Fruit fly (Drosophila melanogaster) whole organism, embryonic: ENCODE data around the gene Iru.
A peak's percentile ranks its signal among the peaks of the same experiment; 100 is the strongest.

ENCODE experiments used
- Atf-2 ChIP-seq: fragments of 200-800 bp; sonication (Bioruptor generic); optimal IDR thresholded peaks from 2 replicates; lab custom pipeline; 2016; ENCODE audit warnings: missing biosample characterization, missing genetic modification characterization
- Awh ChIP-seq: fragments of 200-800 bp; sonication (Bioruptor generic); IDR thresholded peaks from 2 replicates; pipeline ENCODE4, ENCODE4 v1.3.6; 2022; ENCODE audit warnings: missing biosample characterization, missing genetic modification characterization
- CG10274 ChIP-seq: fragments of 200-800 bp; sonication (Bioruptor generic); optimal IDR thresholded peaks from 3 replicates; lab custom pipeline; 2017; ENCODE audit warnings: missing biosample characterization, mild to moderate bottlenecking, missing genetic modification characterization
- CG10462 ChIP-seq: fragments of 200-800 bp; sonication (Bioruptor generic); optimal IDR thresholded peaks from 2 replicates; lab custom pipeline; 2016; ENCODE audit warnings: missing biosample characterization, missing genetic modification characterization
- CG11085 ChIP-seq: fragments of 200-800 bp; sonication (Bioruptor generic); IDR thresholded peaks from 2 replicates; pipeline ENCODE4 v1.3.6; 2022; ENCODE audit warnings: missing biosample characterization, missing genetic modification characterization
- CG11504 ChIP-seq: fragments of 200-800 bp; sonication (Bioruptor generic); optimal IDR thresholded peaks from 3 replicates; lab custom pipeline; 2019; ENCODE audit warnings: missing biosample characterization, mild to moderate bottlenecking, missing genetic modification characterization, moderate library complexity
- CG12299 ChIP-seq: fragments of 200-800 bp; sonication (Bioruptor generic); optimal IDR thresholded peaks from 2 replicates; lab custom pipeline; 2018; ENCODE audit warnings: missing biosample characterization, mild to moderate bottlenecking, missing genetic modification characterization
- CG1233 ChIP-seq: fragments of 200-800 bp; sonication (Bioruptor generic); optimal IDR thresholded peaks from 4 replicates; lab custom pipeline; 2018; ENCODE audit warnings: missing biosample characterization, mild to moderate bottlenecking, missing genetic modification characterization
- CG12659 ChIP-seq: fragments of 200-800 bp; sonication (Bioruptor generic); optimal IDR thresholded peaks from 3 replicates; lab custom pipeline; 2017; ENCODE audit warnings: mild to moderate bottlenecking, missing biosample characterization, missing genetic modification reagents, missing genetic modification characterization
- CG1529 ChIP-seq: fragments of 200-800 bp; sonication (Bioruptor generic); optimal IDR thresholded peaks from 3 replicates; lab custom pipeline; 2018; ENCODE audit warnings: missing biosample characterization, missing genetic modification characterization
- CG17359 ChIP-seq: fragments of 200-800 bp; sonication (Bioruptor generic); optimal IDR thresholded peaks from 3 replicates; lab custom pipeline; 2018; ENCODE audit warnings: missing biosample characterization, mild to moderate bottlenecking, missing genetic modification characterization, moderate library complexity
- CG18011 ChIP-seq: fragments of 200-800 bp; sonication (Bioruptor generic); optimal IDR thresholded peaks from 2 replicates; lab custom pipeline; 2017; ENCODE audit warnings: missing biosample characterization, missing genetic modification characterization, mild to moderate bottlenecking, moderate library complexity, missing genotype
- CG2678 ChIP-seq: fragments of 200-800 bp; sonication (Bioruptor generic); optimal IDR thresholded peaks from 3 replicates; lab custom pipeline; 2019; ENCODE audit warnings: missing biosample characterization, mild to moderate bottlenecking, missing genetic modification characterization, moderate library complexity
- CG31388 ChIP-seq: fragments of 200-800 bp; sonication (Bioruptor generic); optimal IDR thresholded peaks from 2 replicates; lab custom pipeline; 2016; ENCODE audit warnings: missing biosample characterization, missing genetic modification characterization
- CG34422 ChIP-seq: fragments of 200-800 bp; sonication (Bioruptor generic); IDR thresholded peaks from 3 replicates; pipeline ENCODE4 v1.3.6; 2022; ENCODE audit warnings: missing biosample characterization, missing genetic modification characterization
- CG3995 ChIP-seq: fragments of 200-800 bp; sonication (Bioruptor generic); optimal IDR thresholded peaks from 3 replicates; lab custom pipeline; 2016; ENCODE audit warnings: missing biosample characterization, missing genetic modification characterization
- CG4820 ChIP-seq: fragments of 200-800 bp; sonication (Bioruptor generic); optimal IDR thresholded peaks from 3 replicates; lab custom pipeline; 2016; ENCODE audit warnings: missing biosample characterization, missing genetic modification characterization
- CG5245 ChIP-seq: fragments of 200-800 bp; sonication (Bioruptor generic); optimal IDR thresholded peaks from 3 replicates; lab custom pipeline; 2016; ENCODE audit warnings: missing biosample characterization, missing genetic modification characterization
- CG5953 ChIP-seq: fragments of 200-800 bp; sonication (Bioruptor generic); IDR thresholded peaks from 2 replicates; pipeline ENCODE4 v1.3.6; 2022; ENCODE audit warnings: missing biosample characterization, missing genetic modification characterization
- CG6254 ChIP-seq: fragments of 200-800 bp; sonication (Bioruptor generic); optimal IDR thresholded peaks from 3 replicates; lab custom pipeline; 2017; ENCODE audit warnings: mild to moderate bottlenecking, missing biosample characterization, missing genetic modification reagents, missing genetic modification characterization
- CG6683 ChIP-seq: fragments of 200-800 bp; sonication (Bioruptor generic); optimal IDR thresholded peaks from 2 replicates; lab custom pipeline; 2017; ENCODE audit warnings: missing biosample characterization, mild to moderate bottlenecking, missing genetic modification characterization, missing genetic modification reagents
- CG6813 ChIP-seq: fragments of 200-800 bp; sonication (Bioruptor generic); optimal IDR thresholded peaks from 2 replicates; lab custom pipeline; 2017; ENCODE audit warnings: missing biosample characterization, missing genetic modification characterization, mild to moderate bottlenecking, moderate library complexity, missing genetic modification reagents
- CG6854 ChIP-seq: fragments of 200-800 bp; sonication (Bioruptor generic); optimal IDR thresholded peaks from 3 replicates; lab custom pipeline; 2017; ENCODE audit warnings: missing biosample characterization, mild to moderate bottlenecking, missing genetic modification characterization
- CG8359 ChIP-seq: fragments of 200-800 bp; sonication (Bioruptor generic); optimal IDR thresholded peaks from 2 replicates; lab custom pipeline; 2017; ENCODE audit warnings: missing biosample characterization, mild to moderate bottlenecking, missing genetic modification characterization, borderline replicate concordance
- Dip2 ChIP-seq: fragments of 200-800 bp; sonication (Bioruptor generic); IDR thresholded peaks from 2 replicates; pipeline ENCODE4 v1.3.6; 2022; ENCODE audit warnings: missing biosample characterization, missing genetic modification characterization
- Dp ChIP-seq: fragments of 200-800 bp; sonication (Bioruptor generic); optimal IDR thresholded peaks from 2 replicates; lab custom pipeline; 2018; ENCODE audit warnings: missing biosample characterization, mild to moderate bottlenecking, missing genetic modification characterization, moderate library complexity
- E2f1 ChIP-seq: fragments of 200-800 bp; sonication (Bioruptor generic); IDR thresholded peaks from 2 replicates; pipeline ENCODE4 v1.3.6; 2022; ENCODE audit warnings: missing biosample characterization, missing genetic modification characterization
- Jarid2 ChIP-seq: fragments of 200-800 bp; sonication (Bioruptor generic); optimal IDR thresholded peaks from 3 replicates; lab custom pipeline; 2017; ENCODE audit warnings: mild to moderate bottlenecking, missing biosample characterization, missing genetic modification reagents, missing genetic modification characterization
- Lim3 ChIP-seq: fragments of 200-800 bp; sonication (Bioruptor generic); IDR thresholded peaks from 2 replicates; pipeline ENCODE4 v1.3.6; 2022; ENCODE audit warnings: missing biosample characterization, missing genetic modification characterization
- Med ChIP-seq: fragments of 200-800 bp; sonication (Bioruptor generic); peaks from one replicate; lab custom pipeline; 2016; ENCODE audit warnings: missing biosample characterization, missing genetic modification characterization, mild to moderate bottlenecking, inconsistent platforms, moderate library complexity
- Mrtf ChIP-seq: fragments of 200-800 bp; sonication (Bioruptor generic); IDR thresholded peaks from 3 replicates; pipeline ENCODE4 v1.3.6; 2022; ENCODE audit warnings: missing biosample characterization, missing genetic modification characterization
- Myb ChIP-seq: fragments of 200-800 bp; sonication (Bioruptor generic); optimal IDR thresholded peaks from 2 replicates; lab custom pipeline; 2016; ENCODE audit warnings: missing biosample characterization, missing genetic modification characterization
- Nf-YC ChIP-seq: fragments of 200-800 bp; optimal IDR thresholded peaks from 3 replicates; lab custom pipeline; 2019; ENCODE audit warnings: missing biosample characterization, mild to moderate bottlenecking, missing genetic modification characterization, moderate library complexity
- cato ChIP-seq: fragments of 200-800 bp; sonication (Bioruptor generic); optimal IDR thresholded peaks from 2 replicates; lab custom pipeline; 2016; ENCODE audit warnings: missing biosample characterization, missing genetic modification characterization, borderline replicate concordance
- danr ChIP-seq: fragments of 200-800 bp; sonication (Bioruptor generic); IDR thresholded peaks from 2 replicates; pipeline ENCODE4 v1.3.6; 2022; ENCODE audit warnings: missing biosample characterization, missing genetic modification characterization
- exex ChIP-seq: fragments of 200-800 bp; sonication (Bioruptor generic); optimal IDR thresholded peaks from 4 replicates; lab custom pipeline; 2018; ENCODE audit warnings: missing biosample characterization, mild to moderate bottlenecking, missing genetic modification characterization, moderate library complexity
- gce ChIP-seq: fragments of 200-800 bp; sonication (Bioruptor generic); IDR thresholded peaks from 3 replicates; pipeline ENCODE4 v1.3.6; 2022; ENCODE audit warnings: missing biosample characterization, missing genetic modification characterization
- gsb-n ChIP-seq: fragments of 200-800 bp; sonication (Bioruptor generic); optimal IDR thresholded peaks from 3 replicates; lab custom pipeline; 2018; ENCODE audit warnings: missing biosample characterization, mild to moderate bottlenecking, missing genetic modification characterization
- jigr1 ChIP-seq: fragments of 200-800 bp; sonication (Bioruptor generic); IDR thresholded peaks from 3 replicates; pipeline ENCODE4 v1.3.6; 2022; ENCODE audit warnings: missing biosample characterization, missing genetic modification characterization
- luna ChIP-seq: fragments of 200-800 bp; sonication (Bioruptor generic); optimal IDR thresholded peaks from 2 replicates; lab custom pipeline; 2016; ENCODE audit warnings: missing biosample characterization, missing genetic modification characterization
- mirr ChIP-seq: fragments of 200-800 bp; sonication (Bioruptor generic); optimal IDR thresholded peaks from 3 replicates; lab custom pipeline; 2018; ENCODE audit warnings: missing biosample characterization, mild to moderate bottlenecking, missing genetic modification characterization
- oc ChIP-seq: fragments of 200-800 bp; sonication (Bioruptor generic); optimal IDR thresholded peaks from 2 replicates; lab custom pipeline; 2018; ENCODE audit warnings: missing biosample characterization, mild to moderate bottlenecking, missing genetic modification characterization, moderate library complexity
- sc ChIP-seq, 3 experiments: fragments of >200 bp in 2 of 3; fragments of 200-800 bp in 1 of 3; sonication (Bioruptor generic) in 1 of 3; optimal IDR thresholded peaks; 2 replicates in 2 of 3; 3 replicates in 1 of 3; lab custom pipeline; 2017; ENCODE audit warnings: mild to moderate bottlenecking in 1 of 3, missing biosample characterization in 1 of 3, missing genetic modification characterization in 1 of 3, missing genetic modification reagents in 1 of 3
- sisA ChIP-seq: fragments of 200-800 bp; sonication (Bioruptor generic); IDR thresholded peaks from 2 replicates; pipeline ENCODE4 v1.3.6; 2022; ENCODE audit warnings: missing biosample characterization, missing genetic modification characterization
- slou ChIP-seq: fragments of 200-800 bp; sonication (Bioruptor generic); optimal IDR thresholded peaks from 3 replicates; lab custom pipeline; 2016; ENCODE audit warnings: missing biosample characterization, missing genetic modification characterization
- sr ChIP-seq: fragments of 200-800 bp; sonication (Bioruptor generic); IDR thresholded peaks from 3 replicates; pipeline ENCODE4 v1.3.6; 2022; ENCODE audit warnings: missing biosample characterization, missing genetic modification characterization
- tio ChIP-seq: fragments of 200-800 bp; sonication (Bioruptor generic); optimal IDR thresholded peaks from 2 replicates; lab custom pipeline; 2017; ENCODE audit warnings: missing biosample characterization, missing genetic modification characterization, inconsistent platforms
- ttk ChIP-seq: fragments of 200-800 bp; sonication (Bioruptor generic); IDR thresholded peaks from 2 replicates; pipeline ENCODE4 v2.1.2; 2022; ENCODE audit warnings: missing biosample characterization, missing genetic modification characterization
- tup ChIP-seq: fragments of 200-800 bp; sonication (Bioruptor generic); optimal IDR thresholded peaks from 2 replicates; lab custom pipeline; 2016; ENCODE audit warnings: missing biosample characterization, mild to moderate bottlenecking, missing genetic modification characterization, moderate library complexity
- usp ChIP-seq: fragments of >200 bp; optimal IDR thresholded peaks from 2 replicates; lab custom pipeline; 2017; ENCODE audit warnings: missing biosample characterization, missing genetic modification characterization

Gene Iru

DNA sequence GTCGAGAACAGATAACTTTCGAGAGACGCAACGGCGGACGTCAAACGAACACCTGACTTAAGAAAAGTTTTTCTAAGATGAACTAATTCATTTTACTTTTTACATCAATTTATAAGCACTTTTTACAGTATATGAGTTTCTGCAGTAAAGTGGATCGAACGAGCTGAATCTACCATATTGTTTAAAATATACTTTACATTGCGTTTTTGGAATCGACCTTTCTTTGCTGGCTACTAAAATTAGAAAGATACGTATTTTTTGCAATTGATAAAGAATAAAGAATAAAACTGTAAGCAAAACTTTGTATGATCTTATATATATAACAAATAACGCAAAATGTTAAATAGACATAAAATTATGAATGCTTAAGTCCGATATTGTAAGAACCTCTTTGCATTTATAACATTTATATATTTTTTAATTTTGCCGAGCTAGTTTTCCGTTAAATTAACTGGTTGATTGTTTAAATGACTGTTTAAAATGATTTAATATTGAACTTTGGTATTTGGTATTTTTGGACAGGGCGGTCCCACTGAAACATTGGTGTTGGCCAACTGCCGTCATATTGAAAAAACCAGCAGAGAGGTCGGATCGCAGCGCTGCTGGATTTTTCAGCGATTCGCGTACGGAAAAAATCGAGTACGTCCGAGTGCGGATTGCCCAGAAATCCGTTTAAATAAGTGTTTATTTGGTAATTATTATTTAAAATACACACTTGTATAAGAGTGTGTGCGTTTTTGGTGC lies 45.9 kb downstream of the Iru start, which contains the start of gene Kdm2 (continued):
- TF ChIP-seq Med (peak; percentile 88), gce (GFP tag; lab: Robert Waterston, UW) (no peak), CG10274 (GFP tag; lab: Kevin White, UChicago) (no peak), sc (optimal IDR thresholded peaks at IDR 0.05; lab: Kevin White, UChicago) (no peak), sc (GFP tag; optimal IDR thresholded peaks at IDR 0.05; lab: Kevin White, UChicago) (no peak), CG10462 (GFP tag; lab: Kevin White, UChicago) (no peak), CG6854 (GFP tag; lab: Kevin White, UChicago) (no peak), E2f1 (GFP tag; lab: Robert Waterston, UW) (no peak), CG17359 (tag; lab: Kevin White, UChicago) (peak; percentile 30), Jarid2 (GFP tag; lab: Kevin White, UChicago) (peak; percentile 93), slou (GFP tag; lab: Kevin White, UChicago) (no peak), CG1233 (GFP tag; lab: Kevin White, UChicago) (peak; percentile 30), CG6813 (GFP tag; lab: Kevin White, UChicago) (peak; percentile 19), tup (GFP tag; lab: Kevin White, UChicago) (no peak), usp (GFP tag; lab: Kevin White, UChicago) (no peak), CG18011 (GFP tag; lab: Kevin White, UChicago) (peak; percentile 16), Mrtf (no peak), CG2678 (tag; lab: Kevin White, UChicago) (peak; percentile 40), CG11085 (GFP tag; lab: Robert Waterston, UW) (no peak), CG6683 (GFP tag; lab: Kevin White, UChicago) (no peak), luna (GFP tag; lab: Kevin White, UChicago) (no peak), Lim3 (GFP tag; lab: Robert Waterston, UW) (no peak), CG34422 (GFP tag; lab: Robert Waterston, UW) (no peak), CG8359 (GFP tag; lab: Kevin White, UChicago) (no peak), CG3995 (GFP tag; lab: Kevin White, UChicago) (no peak), CG5245 (no peak), Myb (GFP tag; lab: Kevin White, UChicago) (peak; percentile 89), CG31388 (GFP tag; lab: Kevin White, UChicago) (no peak), Awh (no peak), Atf-2 (GFP tag; lab: Kevin White, UChicago) (no peak), exex (tag; lab: Kevin White, UChicago) (peak; percentile 37), CG1529 (GFP tag; lab: Kevin White, UChicago) (no peak), jigr1 (GFP tag; lab: Robert Waterston, UW) (no peak), gsb-n (tag; lab: Kevin White, UChicago) (peak; percentile 30), mirr (GFP tag; lab: Kevin White, UChicago) (no peak), sr (GFP tag; lab: Robert Waterston, UW) (no peak), Dip2 (GFP tag; lab: Robert Waterston, UW) (no peak), oc (tag; lab: Kevin White, UChicago) (no peak), CG6254 (no peak), CG11504 (peak; percentile 42), CG12299 (tag; lab: Kevin White, UChicago) (peak; percentile 0), danr (GFP tag; lab: Robert Waterston, UW) (no peak), CG4820 (GFP tag; lab: Kevin White, UChicago) (no peak), CG12659 (GFP tag; lab: Kevin White, UChicago) (peak; percentile 62), CG5953 (GFP tag; lab: Robert Waterston, UW) (no peak), Dp (GFP tag; lab: Kevin White, UChicago) (peak; percentile 48), tio (no peak), sisA (GFP tag; lab: Robert Waterston, UW) (no peak), Nf-YC (tag; lab: Kevin White, UChicago) (no peak), cato (GFP tag; lab: Kevin White, UChicago) (no peak), ttk (no peak)
